Worm (Caenorhabditis elegans): ENCODE measurements around the gene D2096.12.

D2096.12 gene

DNA sequence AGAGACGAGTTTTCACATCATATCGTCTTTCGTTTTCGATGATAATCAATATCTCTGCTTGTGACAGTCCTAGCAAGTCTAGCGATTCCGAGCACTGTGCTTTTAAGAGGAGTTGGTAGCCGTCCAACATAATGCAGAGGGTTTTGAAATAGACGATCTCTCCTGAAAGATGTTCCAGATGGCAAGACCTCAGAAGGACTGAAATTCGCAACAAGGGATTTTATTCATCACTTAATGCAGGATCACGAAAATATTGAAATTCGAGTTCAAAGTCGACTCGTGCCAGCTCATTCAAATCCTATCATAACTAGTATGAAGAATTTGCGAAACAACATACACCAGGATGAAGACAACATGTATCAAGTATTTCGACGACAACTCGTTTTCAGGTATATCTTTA, 14.2 kb downstream of the D2096.12 start, which contains the start of gene D2096.7 (continued):
- TF ChIP-seq ztf-11 (tag; optimal IDR thresholded peaks at IDR 0.05) (no peak), sdz-12 (GFP tag; optimal IDR thresholded peaks at IDR 0.05) (no peak), mep-1 (tag; optimal IDR thresholded peaks at IDR 0.05) (no peak), egl-27 (tag; optimal IDR thresholded peaks at IDR 0.05) (no peak), aha-1 (tag) (no peak), nhr-48 (tag; optimal IDR thresholded peaks at IDR 0.05) (no peak), gei-8 (GFP tag; optimal IDR thresholded peaks at IDR 0.05) (no peak), lim-7 (GFP tag; IDR thresholded peaks at IDR 0.05) (peak; percentile 66; the same call in 1 of the 2 replicates), tag-97 (GFP tag; IDR thresholded peaks at IDR 0.05) (no peak), mdt-29 (GFP tag; IDR thresholded peaks at IDR 0.05) (no peak), vab-7 (GFP tag; IDR thresholded peaks at IDR 0.05) (no peak), dve-1 (tag; optimal IDR thresholded peaks at IDR 0.05; ENCODE audit: insufficient read depth) (no peak), Y5F2A.4 (GFP tag; optimal IDR thresholded peaks at IDR 0.05) (peak; percentile 62), lin-38 (GFP tag; IDR thresholded peaks at IDR 0.05) (peak; percentile 82), egl-43 (GFP tag; IDR thresholded peaks at IDR 0.05) (peak; percentile 69), madf-5 (GFP tag; IDR thresholded peaks at IDR 0.05) (peak; percentile 56 to 88; a peak in 2 of 4 replicates), zag-1 (tag; optimal IDR thresholded peaks at IDR 0.05) (no peak), Y75B8A.6 (GFP tag; IDR thresholded peaks at IDR 0.05) (peak; percentile 63), hmg-1.1 (GFP tag; IDR thresholded peaks at IDR 0.05) (0 out of 2 replicates have a peak, but pooled peaks have one; percentile 20), dpl-1 (GFP tag; optimal IDR thresholded peaks at IDR 0.05) (no peak), ceh-82 (tag; optimal IDR thresholded peaks at IDR 0.05) (no peak), fkh-10 (GFP tag; optimal IDR thresholded peaks at IDR 0.05) (no peak), R02D3.7 (tag; optimal IDR thresholded peaks at IDR 0.05) (no peak), nhr-28 (tag; optimal IDR thresholded peaks at IDR 0.05) (no peak), lin-1 (GFP tag; IDR thresholded peaks at IDR 0.05) (0 out of 2 replicates have a peak, but pooled peaks have one; percentile 40), Y105C5A.15 (GFP tag; IDR thresholded peaks at IDR 0.05) (peak; percentile 89), arid-1 (GFP tag; conservative IDR thresholded peaks at IDR 0.05) (peak; percentile 76), ceh-20 (GFP tag; IDR thresholded peaks at IDR 0.05) (no peak), unc-62 (GFP tag; optimal IDR thresholded peaks at IDR 0.05 in 1 of 2) (no peak), unc-62 (tag; optimal IDR thresholded peaks at IDR 0.05) (no peak), lir-3 (tag; optimal IDR thresholded peaks at IDR 0.05) (no peak), rbr-2 (tag; optimal IDR thresholded peaks at IDR 0.05) (no peak), Y48G9A.11 (GFP tag; IDR thresholded peaks at IDR 0.05) (peak; percentile 85), duxl-1 (tag; optimal IDR thresholded peaks at IDR 0.05; ENCODE audit: poor library complexity) (peak; percentile 44), mes-2 (tag; optimal IDR thresholded peaks at IDR 0.05; ENCODE audit: poor library complexity, severe bottlenecking) (peak; percentile 28), dmd-6 (GFP tag; IDR thresholded peaks at IDR 0.05) (no peak), madf-9 (GFP tag; conservative IDR thresholded peaks at IDR 0.05) (no peak), spr-3 (GFP tag; optimal IDR thresholded peaks at IDR 0.05) (peak; percentile 42), F10B5.3 (tag; optimal IDR thresholded peaks at IDR 0.05) (no peak), lin-13 (GFP tag; optimal IDR thresholded peaks at IDR 0.05) (peak; percentile 64), hlh-11 (tag; optimal IDR thresholded peaks at IDR 0.05) (no peak), hlh-30 (tag; optimal IDR thresholded peaks at IDR 0.05; ENCODE audit: insufficient read depth) (no peak), nhr-111 (GFP tag; optimal IDR thresholded peaks at IDR 0.05) (no peak), unc-39 (tag; optimal IDR thresholded peaks at IDR 0.05) (no peak), daf-19 (GFP tag; conservative IDR thresholded peaks at IDR 0.05) (peak; percentile 54; the same call in 1 of the 2 replicates), pqm-1 (tag; optimal IDR thresholded peaks at IDR 0.05) (no peak), nhr-25 (tag; optimal IDR thresholded peaks at IDR 0.05; ENCODE audit: borderline replicate concordance, insufficient read depth) (no peak), mdl-1 (tag; optimal IDR thresholded peaks at IDR 0.05) (no peak), unc-130 (GFP tag; optimal IDR thresholded peaks at IDR 0.05) (peak; percentile 70), mxl-3 (GFP tag; optimal IDR thresholded peaks at IDR 0.05) (peak; percentile 39), F26F4.8 (GFP tag; conservative IDR thresholded peaks at IDR 0.05) (no peak)

Data from whole organism, L4 larva.